Worm (Caenorhabditis elegans) whole organism, L4/young adult: ENCODE measurements around the gene gbas-1.

Experiments used
- W03F9.2 ChIP-seq: fragments of 150-350 bp; optimal IDR thresholded peaks from 2 replicates; lab custom pipeline; 2014; ENCODE audit warnings: missing biosample characterization, missing genetic modification characterization
- dao-5 ChIP-seq: sonication (generic microtip); optimal IDR thresholded peaks from 2 replicates; lab custom pipeline; 2016; ENCODE audit warnings: missing genotype, missing genetic modification characterization, moderate library complexity, missing compliant biosample characterization
- him-1 ChIP-seq: sonication (generic microtip); optimal IDR thresholded peaks from 2 replicates; lab custom pipeline; 2016; ENCODE audit warnings: missing genotype, missing genetic modification reagents, missing genetic modification characterization, missing compliant biosample characterization

- TF ChIP-seq dao-5 (tag; lab: Kevin White, UChicago) (no peak), him-1 (no peak), W03F9.2 (tag; lab: Kevin White, UChicago) (no peak)
Measured at ce11 chrII:2518487-2518886, 13.8 kb downstream of the gbas-1 start.
